Fruit fly (Drosophila melanogaster) whole organism: ENCODE results near the gene PolD2.

Source experiments
- CG8478 ChIP-seq: fragments of >200 bp; optimal IDR thresholded peaks from 2 replicates; lab custom pipeline; 2018; ENCODE audit warnings: inconsistent platforms
- EcR ChIP-seq, 2 experiments: fragments of >200 bp; optimal IDR thresholded peaks; 2 replicates each; lab custom pipeline; 2017; ENCODE audit warnings: missing biosample characterization in 2 of 2, missing genetic modification characterization in 2 of 2, missing genetic modification reagents in 2 of 2
- psq ChIP-seq: fragments of >200 bp; optimal IDR thresholded peaks from 2 replicates; lab custom pipeline; 2017
- usp ChIP-seq: fragments of >200 bp; optimal IDR thresholded peaks from 2 replicates; lab custom pipeline; 2017; ENCODE audit warnings: missing biosample characterization, missing genetic modification characterization, mixed read lengths

DNA sequence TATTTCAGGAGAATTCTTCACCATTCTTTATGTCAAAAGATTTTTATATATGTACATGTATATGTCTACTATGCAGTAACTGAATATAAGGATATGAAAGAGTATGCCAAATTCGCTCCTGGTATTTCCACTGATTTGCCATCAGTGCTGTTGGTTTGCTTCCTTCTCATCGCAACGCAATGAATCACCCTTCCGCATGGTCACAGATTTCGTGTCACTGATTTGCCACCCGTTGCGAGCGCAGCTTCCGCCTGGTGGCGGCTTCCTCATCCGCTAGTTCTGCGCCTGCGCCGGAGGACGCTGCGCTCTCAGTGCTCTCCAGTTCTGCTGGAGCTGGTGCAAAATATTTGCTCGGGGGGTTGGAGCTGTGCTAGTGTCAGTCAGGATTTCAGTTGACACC lies 27.2 kb upstream of the PolD2 start:
- no peak for TF ChIP-seq EcR (GFP tag; optimal IDR thresholded peaks at IDR 0.05; lab: Kevin White, UChicago)
- no peak for TF ChIP-seq usp
- no peak for TF ChIP-seq psq (lab: Kevin White, UChicago)
- no peak for TF ChIP-seq CG8478 (lab: Kevin White, UChicago)
